Fruit fly (Drosophila melanogaster) Kc167 (cell line): ENCODE results near the gene CG31661.

Source experiments
- Myc ChIP-seq: fragments of >200 bp; optimal IDR thresholded peaks from 2 replicates; lab custom pipeline; 2017; ENCODE audit warnings: missing external identifiers
- Sin3A ChIP-seq: fragments of >200 bp; optimal IDR thresholded peaks from 2 replicates; lab custom pipeline; 2018; ENCODE audit warnings: missing external identifiers
- h ChIP-seq: fragments of >200 bp; optimal IDR thresholded peaks from 3 replicates; lab custom pipeline; 2018; ENCODE audit warnings: missing external identifiers
- insv ChIP-seq: fragments of >200 bp; optimal IDR thresholded peaks from 3 replicates; lab custom pipeline; 2018; ENCODE audit warnings: missing external identifiers
- psq ChIP-seq: fragments of >200 bp; optimal IDR thresholded peaks from 2 replicates; lab custom pipeline; 2017; ENCODE audit warnings: missing external identifiers
- ttk ChIP-seq: sonication (Bioruptor generic); optimal IDR thresholded peaks from 2 replicates; lab custom pipeline; 2017; ENCODE audit warnings: missing external identifiers

DNA sequence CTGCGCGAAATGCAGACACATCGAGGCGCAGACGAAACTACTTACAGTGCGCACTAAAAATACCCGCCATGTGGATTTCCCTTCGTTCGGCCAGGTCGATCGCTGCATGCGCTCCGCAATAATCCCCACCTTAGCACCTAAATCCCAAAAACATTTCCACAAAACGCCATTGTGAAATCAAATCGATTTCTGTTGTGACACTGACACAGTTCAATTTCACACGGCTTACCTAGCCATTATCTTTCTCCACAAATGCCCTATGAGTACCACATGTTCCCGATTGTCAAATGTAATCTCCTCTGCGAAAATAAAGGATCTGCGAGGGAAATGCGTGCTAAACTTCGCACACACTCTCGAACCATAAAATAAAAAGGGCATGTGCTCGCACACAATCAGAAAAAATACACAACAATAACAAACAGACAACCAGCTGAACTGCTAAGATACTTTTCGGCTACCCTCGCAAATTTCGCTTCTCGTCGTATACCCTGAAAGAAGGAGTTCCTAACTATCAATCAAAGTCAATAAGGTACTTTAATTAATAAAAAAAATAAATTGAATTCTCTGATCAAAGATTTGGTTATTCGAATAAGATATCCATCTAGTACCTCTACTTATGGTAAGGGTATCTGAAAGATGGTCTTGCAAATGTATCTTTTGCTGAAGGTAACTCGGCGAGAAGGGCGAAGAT lies 10.9 kb upstream of the CG31661 start:
- TF ChIP-seq insv (no peak), Myc (lab: Kevin White, UChicago) (no peak), Sin3A (lab: Kevin White, UChicago) (no peak), h (no peak), psq (lab: Kevin White, UChicago) (no peak), ttk (lab: Kevin White, UChicago) (no peak)
